Worm (Caenorhabditis elegans) whole organism, young adult: Measurements from ENCODE around the gene Y51B9A.8.
A peak's percentile ranks its signal among the peaks of the same experiment; 100 is the strongest.

Experiments
- B0336.3 ChIP-seq: fragments of 200-800 bp; sonication (Bioruptor generic); IDR thresholded peaks from 2 replicates; pipeline ENCODE4 v1.3.6; 2022; ENCODE audit warnings: missing genetic modification characterization, missing compliant biosample characterization
- F37B4.10 ChIP-seq: fragments of 200-800 bp; sonication (Bioruptor generic); IDR thresholded peaks from 2 replicates; pipeline ENCODE4 v1.3.6; 2022; ENCODE audit warnings: missing genetic modification characterization, missing compliant biosample characterization
- F52B5.7 ChIP-seq: sonication (generic microtip); optimal IDR thresholded peaks from 2 replicates; lab custom pipeline; 2016; ENCODE audit warnings: mild to moderate bottlenecking, missing genetic modification characterization, missing compliant biosample characterization
- K11D2.4 ChIP-seq: fragments of 200-800 bp; sonication (Bioruptor generic); IDR thresholded peaks from 2 replicates; pipeline ENCODE4 v1.3.6; 2022; ENCODE audit warnings: missing genetic modification reagents, missing genetic modification characterization, missing compliant biosample characterization
- Y53F4B.3 ChIP-seq: fragments of 200-800 bp; sonication (Bioruptor generic); IDR thresholded peaks from 2 replicates; pipeline ENCODE4 v1.3.6; 2022; ENCODE audit warnings: missing genetic modification reagents, missing genetic modification characterization, missing compliant biosample characterization
- Y67H2A.10 ChIP-seq: fragments of 200-800 bp; sonication (Bioruptor generic); conservative IDR thresholded peaks from 2 replicates; pipeline ENCODE4 v1.3.6; 2022; ENCODE audit warnings: missing genetic modification reagents, missing genetic modification characterization, missing compliant biosample characterization
- akir-1 ChIP-seq: fragments of 200-800 bp; sonication (Bioruptor generic); optimal IDR thresholded peaks from 2 replicates; lab custom pipeline; 2018; ENCODE audit warnings: mild to moderate bottlenecking, missing genetic modification characterization, moderate library complexity, missing compliant biosample characterization
- bed-2 ChIP-seq: fragments of 200-800 bp; sonication (Bioruptor generic); IDR thresholded peaks from 2 replicates; pipeline ENCODE4 v1.3.6; 2022; ENCODE audit warnings: missing genetic modification reagents, missing genetic modification characterization, missing compliant biosample characterization
- ceh-100 ChIP-seq: fragments of 200-800 bp; sonication (Bioruptor generic); IDR thresholded peaks from 2 replicates; pipeline ENCODE4 v1.3.6; 2022; ENCODE audit warnings: missing genetic modification reagents, missing genetic modification characterization, missing compliant biosample characterization
- ceh-79 ChIP-seq: sonication (generic microtip); optimal IDR thresholded peaks from 2 replicates; lab custom pipeline; 2017; ENCODE audit warnings: mild to moderate bottlenecking, missing genetic modification characterization, missing compliant biosample characterization
- ceh-91 ChIP-seq: fragments of 200-800 bp; sonication (Bioruptor generic); IDR thresholded peaks from 2 replicates; pipeline ENCODE4 v1.3.6; 2022; ENCODE audit warnings: missing genetic modification reagents, missing genetic modification characterization, missing compliant biosample characterization
- chd-7 ChIP-seq: sonication (generic microtip); optimal IDR thresholded peaks from 2 replicates; lab custom pipeline; 2016; ENCODE audit warnings: mild to moderate bottlenecking, missing genetic modification characterization, moderate library complexity, missing compliant biosample characterization
- die-1 ChIP-seq: sonication (generic microtip); optimal IDR thresholded peaks from 2 replicates; lab custom pipeline; 2016; ENCODE audit warnings: missing genotype, mild to moderate bottlenecking, missing genetic modification characterization, missing compliant biosample characterization
- dpl-1 ChIP-seq: fragments of 150-350 bp; optimal IDR thresholded peaks from 2 replicates; lab custom pipeline; 2014; ENCODE audit warnings: missing biosample characterization, missing genetic modification reagents, missing genetic modification characterization
- ets-4 ChIP-seq: fragments of 200-800 bp; sonication (Bioruptor generic); optimal IDR thresholded peaks from 2 replicates; lab custom pipeline; 2018; ENCODE audit warnings: mild to moderate bottlenecking, missing genetic modification characterization, missing compliant biosample characterization
- hlh-26 ChIP-seq: fragments of 200-800 bp; sonication (Bioruptor generic); conservative IDR thresholded peaks from 2 replicates; pipeline ENCODE4 v1.3.6; 2022; ENCODE audit warnings: missing genetic modification reagents, missing genetic modification characterization, missing compliant biosample characterization
- let-607 ChIP-seq, 2 experiments: fragments of 200-800 bp in 1 of 2; sonication (Bioruptor generic) in 1 of 2; sonication (generic microtip) in 1 of 2; optimal IDR thresholded peaks; 2 replicates each; lab custom pipeline; 2016 to 2018; ENCODE audit warnings: mild to moderate bottlenecking in 2 of 2, missing compliant biosample characterization in 2 of 2, missing genetic modification characterization in 2 of 2, moderate library complexity in 2 of 2, missing genotype in 1 of 2
- lin-35 ChIP-seq, 3 experiments: fragments of 150-350 bp in 2 of 3; sonication (generic microtip) in 1 of 3; optimal IDR thresholded peaks; 2 replicates each; lab custom pipeline; 2014 to 2018; ENCODE audit warnings: missing biosample characterization in 3 of 3, missing genetic modification characterization in 3 of 3, missing genetic modification reagents in 3 of 3
- lin-40 ChIP-seq: sonication (generic microtip); optimal IDR thresholded peaks from 2 replicates; lab custom pipeline; 2016; ENCODE audit warnings: missing genetic modification characterization, mild to moderate bottlenecking, missing compliant biosample characterization, missing genotype, missing genetic modification reagents
- lsl-1 ChIP-seq: fragments of 200-800 bp; sonication (Bioruptor generic); optimal IDR thresholded peaks from 2 replicates; lab custom pipeline; 2018; ENCODE audit warnings: mild to moderate bottlenecking, missing genetic modification characterization, moderate library complexity, missing compliant biosample characterization
- mel-28 ChIP-seq: sonication (generic microtip); optimal IDR thresholded peaks from 2 replicates; lab custom pipeline; 2016; ENCODE audit warnings: borderline replicate concordance, mild to moderate bottlenecking, missing genetic modification characterization, missing compliant biosample characterization
- nfya-1 ChIP-seq: sonication (generic microtip); optimal IDR thresholded peaks from 2 replicates; lab custom pipeline; 2017; ENCODE audit warnings: antibody characterized with exemption, missing compliant biosample characterization, missing genetic modification characterization, borderline replicate concordance; ENCODE audit not compliant: insufficient read depth
- nfya-2 ChIP-seq: fragments of 200-800 bp; sonication (Bioruptor generic); IDR thresholded peaks from 2 replicates; pipeline ENCODE4 v1.3.6; 2022; ENCODE audit warnings: missing genetic modification reagents, missing genetic modification characterization, missing compliant biosample characterization
- nhr-179 ChIP-seq: sonication (generic microtip); optimal IDR thresholded peaks from 2 replicates; lab custom pipeline; 2016; ENCODE audit warnings: mild to moderate bottlenecking, missing genetic modification characterization, missing compliant biosample characterization
- nhr-80 ChIP-seq: sonication (generic microtip); optimal IDR thresholded peaks from 2 replicates; lab custom pipeline; 2016; ENCODE audit warnings: missing genetic modification characterization, missing compliant biosample characterization
- sdz-38 ChIP-seq: sonication (generic microtip); optimal IDR thresholded peaks from 2 replicates; lab custom pipeline; 2016; ENCODE audit warnings: missing genotype, missing genetic modification characterization, missing compliant biosample characterization
- snpc-4 ChIP-seq, 5 experiments: fragments of 150-350 bp in 1 of 5; sonication (generic microtip) in 4 of 5; optimal IDR thresholded peaks; 2 replicates each; lab custom pipeline; 2014 to 2018; ENCODE audit warnings: missing genetic modification characterization in 5 of 5, missing biosample characterization in 3 of 5, antibody characterized with exemption in 2 of 5, mild to moderate bottlenecking in 2 of 5, missing compliant biosample characterization in 2 of 5, missing genotype in 2 of 5, moderate library complexity in 2 of 5, missing genetic modification reagents in 1 of 5
- somi-1 ChIP-seq: fragments of 200-800 bp; sonication (Bioruptor generic); optimal IDR thresholded peaks from 2 replicates; lab custom pipeline; 2018; ENCODE audit warnings: mild to moderate bottlenecking, missing genetic modification characterization, missing compliant biosample characterization
- tbp1 ChIP-seq: fragments of 200-800 bp; sonication (Bioruptor generic); optimal IDR thresholded peaks from 2 replicates; lab custom pipeline; 2018; ENCODE audit warnings: mild to moderate bottlenecking, missing genetic modification characterization, missing compliant biosample characterization
- tbx-9 ChIP-seq: sonication (generic microtip); optimal IDR thresholded peaks from 2 replicates; lab custom pipeline; 2016; ENCODE audit warnings: borderline replicate concordance, missing genetic modification characterization, inconsistent platforms, missing compliant biosample characterization
- unc-130 ChIP-seq: sonication (generic microtip); optimal IDR thresholded peaks from 2 replicates; lab custom pipeline; 2016; ENCODE audit warnings: missing genetic modification reagents, missing genetic modification characterization, missing compliant biosample characterization
- ztf-26 ChIP-seq: sonication (generic microtip); optimal IDR thresholded peaks from 2 replicates; lab custom pipeline; 2017; ENCODE audit warnings: missing genetic modification characterization, missing compliant biosample characterization

Gene Y51B9A.8

DNA sequence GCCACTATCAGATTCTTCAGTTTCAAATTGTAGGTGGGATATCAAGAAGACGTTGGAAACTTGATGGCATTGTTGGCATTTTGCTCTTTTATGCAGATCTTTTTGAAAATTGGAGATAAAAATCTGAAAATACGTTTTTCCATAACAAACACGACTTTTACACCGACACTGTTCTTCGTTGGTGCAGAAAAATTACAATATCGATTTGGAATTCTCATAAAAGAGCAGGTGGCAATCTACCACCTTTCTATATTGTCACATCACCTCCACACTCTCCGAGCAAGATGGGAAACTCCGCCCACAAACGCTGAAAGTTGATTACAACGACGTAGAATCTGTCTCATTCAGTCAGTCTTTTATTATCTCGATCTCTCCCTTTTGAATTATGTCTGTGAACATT lies 8.8 kb downstream of the Y51B9A.8 start, which contains the start of gene arrd-2:
Gene arrd-2 (plus strand): TSS at position 301 of the 400 bp plus-strand sequence.
- no peak for TF ChIP-seq tbx-9
- TF ChIP-seq nfya-1 (tag; lab: Kevin White, UChicago) = no peak
- TF ChIP-seq bed-2 = no peak
- no peak for TF ChIP-seq snpc-4 (GFP tag; optimal IDR thresholded peaks at IDR 0.05; lab: Kevin White, UChicago)
- no peak for TF ChIP-seq snpc-4 (tag; optimal IDR thresholded peaks at IDR 0.05; lab: Kevin White, UChicago)
- TF ChIP-seq dpl-1 (GFP tag; lab: Kevin White, UChicago) = no peak
- no peak for TF ChIP-seq Y53F4B.3
- no peak for TF ChIP-seq F37B4.10 (GFP tag; lab: Robert Waterston, UW)
- TF ChIP-seq nfya-2 (GFP tag; lab: Robert Waterston, UW) = no peak
- no peak for TF ChIP-seq hlh-26 (GFP tag; lab: Robert Waterston, UW)
- TF ChIP-seq unc-130 (GFP tag; lab: Kevin White, UChicago) = no peak
- TF ChIP-seq ceh-91 (GFP tag; lab: Robert Waterston, UW) = no peak

DNA sequence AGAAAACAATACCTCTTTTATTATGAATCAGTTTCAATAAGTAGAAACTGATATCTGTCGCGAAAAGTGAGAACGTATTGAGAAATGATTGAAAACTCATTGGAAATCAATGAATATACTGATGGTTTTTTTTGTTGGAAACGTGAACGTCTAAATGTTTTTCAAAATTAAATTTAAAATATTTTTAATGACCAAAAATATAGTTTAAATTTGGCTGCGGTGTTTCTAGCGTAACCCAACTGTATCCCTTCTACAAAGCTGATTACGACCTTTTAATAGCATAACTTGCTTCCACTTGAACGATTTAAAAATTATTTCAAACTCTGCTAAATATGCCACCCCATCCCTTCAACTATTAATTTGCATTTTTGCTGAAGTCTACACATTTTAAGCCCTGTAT lies 12.8 kb downstream of the Y51B9A.8 start, which contains the start of gene M176.9:
Gene M176.9 (minus strand): TSS at position 101 of the 400 bp plus-strand sequence.
- TF ChIP-seq lin-40 (tag; lab: Kevin White, UChicago) = no peak
- no peak for TF ChIP-seq F52B5.7
- no peak for TF ChIP-seq ztf-26 (tag; lab: Kevin White, UChicago)
- no peak for TF ChIP-seq somi-1 (GFP tag; lab: Kevin White, UChicago)
- no peak for TF ChIP-seq Y67H2A.10
- TF ChIP-seq let-607 (tag; optimal IDR thresholded peaks at IDR 0.05; lab: Kevin White, UChicago) = no peak
- TF ChIP-seq ceh-100 (GFP tag; lab: Robert Waterston, UW) = no peak
- no peak for TF ChIP-seq die-1 (tag; lab: Kevin White, UChicago)
- TF ChIP-seq tbp1 = no peak
- TF ChIP-seq ceh-79 (tag; lab: Kevin White, UChicago) = no peak
- TF ChIP-seq K11D2.4 (GFP tag; lab: Robert Waterston, UW) = no peak
- no peak for TF ChIP-seq mel-28 (tag; lab: Kevin White, UChicago)
- no peak for TF ChIP-seq dpl-1 (GFP tag; lab: Kevin White, UChicago)
- no peak for TF ChIP-seq nhr-179
- TF ChIP-seq ets-4 (GFP tag; lab: Kevin White, UChicago) = no peak
- TF ChIP-seq akir-1 (GFP tag; lab: Kevin White, UChicago) = no peak
- TF ChIP-seq B0336.3 (GFP tag; lab: Robert Waterston, UW) = no peak
- no peak for TF ChIP-seq sdz-38 (tag; lab: Kevin White, UChicago)
- TF ChIP-seq lin-35 (GFP tag; optimal IDR thresholded peaks at IDR 0.05; lab: Kevin White, UChicago) = no peak
- no peak for TF ChIP-seq chd-7

DNA sequence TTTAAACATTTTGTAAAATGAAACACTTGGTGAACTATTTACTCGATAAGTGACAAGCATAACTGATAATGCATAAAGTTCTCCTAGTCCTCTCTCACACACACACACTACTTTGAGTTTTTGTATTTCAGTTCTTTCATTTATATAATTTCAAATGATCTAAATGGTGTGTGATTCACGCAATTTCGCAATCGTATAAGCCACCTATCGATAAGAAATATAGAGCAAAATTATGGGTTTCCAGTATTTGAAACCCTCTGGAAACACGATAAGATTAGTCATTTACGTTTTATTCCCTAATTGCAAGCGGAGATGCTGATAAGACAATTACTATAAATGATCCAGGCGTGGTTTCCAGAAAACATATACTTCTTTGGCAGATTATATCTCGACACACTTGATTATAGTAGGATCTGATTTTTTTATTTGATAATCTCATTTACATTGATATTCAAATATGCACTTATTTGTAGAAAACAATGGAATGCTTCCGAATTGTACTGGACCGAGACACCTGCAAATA lies 13.5 kb downstream of the Y51B9A.8 start, which contains the start of gene arrd-3:
Gene arrd-3 (plus strand): TSS at position 473 of the 523 bp plus-strand sequence.
- TF ChIP-seq nhr-80 = peak; percentile 49
- TF ChIP-seq lsl-1 (GFP tag; lab: Kevin White, UChicago) = no peak
- TF ChIP-seq, all 124 proteins: peak for 1
